Worm (Caenorhabditis elegans) whole organism, late embryonic: Measurements from ENCODE around the gene vpat-1.

Source experiments
- C38D4.7 ChIP-seq: fragments of 200-800 bp; sonication (Bioruptor generic); optimal IDR thresholded peaks from 2 replicates; lab custom pipeline; 2018; ENCODE audit warnings: mild to moderate bottlenecking, missing genetic modification characterization, moderate library complexity, missing compliant biosample characterization
- K02D7.2 ChIP-seq: sonication (generic microtip); optimal IDR thresholded peaks from 2 replicates; lab custom pipeline; 2017; ENCODE audit warnings: mild to moderate bottlenecking, missing genetic modification characterization, missing compliant biosample characterization
- K09A11.1 ChIP-seq: sonication (generic microtip); optimal IDR thresholded peaks from 2 replicates; lab custom pipeline; 2017; ENCODE audit warnings: antibody characterized with exemption, mild to moderate bottlenecking, missing genetic modification characterization, missing compliant biosample characterization; ENCODE audit not compliant: insufficient read depth
- T23F11.4 ChIP-seq: fragments of 200-800 bp; sonication (Bioruptor generic); optimal IDR thresholded peaks from 2 replicates; lab custom pipeline; 2018; ENCODE audit warnings: mild to moderate bottlenecking, missing genetic modification characterization, missing compliant biosample characterization
- ahr-1 ChIP-seq: sonication (generic microtip); optimal IDR thresholded peaks from 2 replicates; lab custom pipeline; 2016; ENCODE audit warnings: missing genetic modification characterization, missing compliant biosample characterization
- ama-1 ChIP-seq: fragments of 150-350 bp; optimal IDR thresholded peaks from 2 replicates; lab custom pipeline; 2014
- ceh-14 ChIP-seq: sonication (generic microtip); optimal IDR thresholded peaks from 2 replicates; lab custom pipeline; 2016; ENCODE audit warnings: missing genotype, missing genetic modification characterization, missing compliant biosample characterization
- ceh-19 ChIP-seq: fragments of 200-800 bp; sonication (Bioruptor generic); optimal IDR thresholded peaks from 2 replicates; lab custom pipeline; 2018; ENCODE audit warnings: mild to moderate bottlenecking, missing genetic modification characterization, missing compliant biosample characterization
- ceh-2 ChIP-seq: sonication (generic microtip); optimal IDR thresholded peaks from 2 replicates; lab custom pipeline; 2016; ENCODE audit warnings: missing genotype, missing genetic modification characterization, missing compliant biosample characterization
- ceh-24 ChIP-seq: sonication (generic microtip); optimal IDR thresholded peaks from 2 replicates; lab custom pipeline; 2016; ENCODE audit warnings: mild to moderate bottlenecking, missing genetic modification characterization, missing compliant biosample characterization
- ceh-30 ChIP-seq: fragments of 150-350 bp; optimal IDR thresholded peaks from 2 replicates; lab custom pipeline; 2014; ENCODE audit warnings: missing biosample characterization, missing genetic modification characterization
- ceh-31 ChIP-seq: sonication (generic microtip); optimal IDR thresholded peaks from 2 replicates; lab custom pipeline; 2016; ENCODE audit warnings: missing genetic modification characterization, missing compliant biosample characterization
- che-1 ChIP-seq: sonication (generic microtip); optimal IDR thresholded peaks from 2 replicates; lab custom pipeline; 2016; ENCODE audit warnings: mild to moderate bottlenecking, missing genetic modification characterization, missing compliant biosample characterization
- elt-2 ChIP-seq: sonication (generic microtip); optimal IDR thresholded peaks from 2 replicates; lab custom pipeline; 2016; ENCODE audit warnings: missing genetic modification reagents, missing genetic modification characterization, missing compliant biosample characterization
- elt-4 ChIP-seq: sonication (generic microtip); optimal IDR thresholded peaks from 2 replicates; lab custom pipeline; 2016; ENCODE audit warnings: missing genetic modification characterization, missing compliant biosample characterization
- gmeb-2 ChIP-seq: sonication (generic microtip); optimal IDR thresholded peaks from 2 replicates; lab custom pipeline; 2016; ENCODE audit warnings: missing genetic modification characterization, inconsistent platforms, missing compliant biosample characterization
- hlh-15 ChIP-seq: sonication (generic microtip); optimal IDR thresholded peaks from 2 replicates; lab custom pipeline; 2016; ENCODE audit warnings: missing genetic modification characterization, missing compliant biosample characterization
- hlh-6 ChIP-seq: sonication (generic microtip); optimal IDR thresholded peaks from 2 replicates; lab custom pipeline; 2016; ENCODE audit warnings: missing genotype, missing genetic modification characterization, missing compliant biosample characterization
- lim-6 ChIP-seq: sonication (generic microtip); optimal IDR thresholded peaks from 2 replicates; lab custom pipeline; 2016; ENCODE audit warnings: missing genetic modification characterization, missing compliant biosample characterization
- lin-11 ChIP-seq: fragments of 200-800 bp; sonication (Bioruptor generic); optimal IDR thresholded peaks from 2 replicates; lab custom pipeline; 2018; ENCODE audit warnings: mild to moderate bottlenecking, missing genetic modification characterization, missing compliant biosample characterization
- madf-2 ChIP-seq: sonication (generic microtip); optimal IDR thresholded peaks from 2 replicates; lab custom pipeline; 2017; ENCODE audit warnings: missing genetic modification characterization, missing compliant biosample characterization
- mec-3 ChIP-seq: sonication (generic microtip); optimal IDR thresholded peaks from 2 replicates; lab custom pipeline; 2016; ENCODE audit warnings: borderline replicate concordance, missing genetic modification characterization, missing compliant biosample characterization
- nhr-11 ChIP-seq: fragments of 150-350 bp; optimal IDR thresholded peaks from 2 replicates; lab custom pipeline; 2014; ENCODE audit warnings: missing biosample characterization, missing genetic modification characterization
- odd-2 ChIP-seq: sonication (generic microtip); optimal IDR thresholded peaks from 2 replicates; lab custom pipeline; 2017; ENCODE audit warnings: antibody characterized with exemption, mild to moderate bottlenecking, missing genetic modification characterization, missing compliant biosample characterization
- pqm-1 ChIP-seq: sonication (generic microtip); optimal IDR thresholded peaks from 2 replicates; lab custom pipeline; 2016; ENCODE audit warnings: missing genetic modification characterization, missing compliant biosample characterization
- ref-2 ChIP-seq: sonication (generic microtip); optimal IDR thresholded peaks from 2 replicates; lab custom pipeline; 2016; ENCODE audit warnings: missing genetic modification characterization, missing compliant biosample characterization
- rnt-1 ChIP-seq: sonication (generic microtip); optimal IDR thresholded peaks from 2 replicates; lab custom pipeline; 2016; ENCODE audit warnings: missing genetic modification characterization, missing compliant biosample characterization
- sdc-2 ChIP-seq: sonication (generic microtip); optimal IDR thresholded peaks from 2 replicates; lab custom pipeline; 2016; ENCODE audit warnings: missing genotype, missing genetic modification characterization, missing compliant biosample characterization
- syd-9 ChIP-seq: sonication (generic microtip); optimal IDR thresholded peaks from 2 replicates; lab custom pipeline; 2016; ENCODE audit warnings: mild to moderate bottlenecking, missing genetic modification characterization, moderate library complexity, missing compliant biosample characterization
- tbx-7 ChIP-seq: sonication (generic microtip); optimal IDR thresholded peaks from 2 replicates; lab custom pipeline; 2016; ENCODE audit warnings: missing genotype, missing genetic modification characterization, missing compliant biosample characterization
- ttx-3 ChIP-seq: sonication (generic microtip); optimal IDR thresholded peaks from 2 replicates; lab custom pipeline; 2016; ENCODE audit warnings: missing genetic modification reagents, missing genetic modification characterization, missing compliant biosample characterization
- unc-3 ChIP-seq, 2 experiments: fragments of 200-800 bp in 1 of 2; sonication (Bioruptor generic) in 1 of 2; sonication (generic microtip) in 1 of 2; conservative IDR thresholded peaks in 1 of 2; optimal IDR thresholded peaks in 1 of 2; 2 replicates each; pipeline versions ENCODE4 v1.3.6 to Lab custom; 2016 to 2022; ENCODE audit warnings: missing compliant biosample characterization in 2 of 2, missing genetic modification characterization in 2 of 2, missing genetic modification reagents in 1 of 2
- unc-42 ChIP-seq: sonication (generic microtip); optimal IDR thresholded peaks from 2 replicates; lab custom pipeline; 2016; ENCODE audit warnings: missing genotype, missing genetic modification characterization, missing compliant biosample characterization
- unc-55 ChIP-seq: sonication (generic microtip); optimal IDR thresholded peaks from 2 replicates; lab custom pipeline; 2017; ENCODE audit warnings: missing biosample characterization, missing genetic modification reagents, missing genetic modification characterization
- ztf-16 ChIP-seq: sonication (generic microtip); optimal IDR thresholded peaks from 2 replicates; lab custom pipeline; 2017; ENCODE audit warnings: missing genetic modification characterization, missing compliant biosample characterization

Gene vpat-1

ce11 chrX:1064064-1064463 lies 18.1 kb upstream of the vpat-1 start (continued):
- TF ChIP-seq madf-2 (tag; lab: Kevin White, UChicago) (no peak), hlh-15 (tag; lab: Kevin White, UChicago) (no peak), ama-1 (lab: Kevin White, UChicago) (no peak), sdc-2 (tag; lab: Kevin White, UChicago) (peak; percentile 60), C38D4.7 (no peak), unc-3 (GFP tag; conservative IDR thresholded peaks at IDR 0.05; lab: Robert Waterston, UW) (0 out of 2 replicates have a peak, but pooled peaks have one; percentile 5), unc-3 (tag; optimal IDR thresholded peaks at IDR 0.05; lab: Kevin White, UChicago) (peak; percentile 61), syd-9 (peak; percentile 55), mec-3 (no peak), ceh-19 (peak; percentile 6), pqm-1 (tag; lab: Kevin White, UChicago) (no peak), che-1 (no peak), T23F11.4 (no peak), nhr-11 (no peak), ceh-24 (tag; lab: Kevin White, UChicago) (no peak), unc-42 (tag; lab: Kevin White, UChicago) (peak; percentile 84)
- TF ChIP-seq, all 69 proteins: peak for 20

ce11 chrX:1062403-1063073 lies 16.5 kb upstream of the vpat-1 start, which contains the start of gene unc-1:
Gene unc-1 (minus strand): TSS chrX:1062453.
- no peak for TF ChIP-seq che-1
- TF ChIP-seq ref-2 (tag; lab: Kevin White, UChicago) = peak; percentile 14
- no peak for TF ChIP-seq hlh-15 (tag; lab: Kevin White, UChicago)
- TF ChIP-seq hlh-6 (tag; lab: Kevin White, UChicago) = no peak
- TF ChIP-seq elt-4 = no peak
- TF ChIP-seq ttx-3 (tag; lab: Kevin White, UChicago) = no peak
- TF ChIP-seq rnt-1 = no peak
- TF ChIP-seq ceh-2 = no peak
- peak; percentile 94 for TF ChIP-seq unc-42 (tag; lab: Kevin White, UChicago)
- no peak for TF ChIP-seq lin-11 (tag; lab: Kevin White, UChicago)
- TF ChIP-seq ceh-31 (tag; lab: Kevin White, UChicago) = peak; percentile 43
- TF ChIP-seq ahr-1 (tag; lab: Kevin White, UChicago) = no peak
- peak; percentile 20 for TF ChIP-seq ceh-14 (tag; lab: Kevin White, UChicago)
- TF ChIP-seq lim-6 = no peak

DNA sequence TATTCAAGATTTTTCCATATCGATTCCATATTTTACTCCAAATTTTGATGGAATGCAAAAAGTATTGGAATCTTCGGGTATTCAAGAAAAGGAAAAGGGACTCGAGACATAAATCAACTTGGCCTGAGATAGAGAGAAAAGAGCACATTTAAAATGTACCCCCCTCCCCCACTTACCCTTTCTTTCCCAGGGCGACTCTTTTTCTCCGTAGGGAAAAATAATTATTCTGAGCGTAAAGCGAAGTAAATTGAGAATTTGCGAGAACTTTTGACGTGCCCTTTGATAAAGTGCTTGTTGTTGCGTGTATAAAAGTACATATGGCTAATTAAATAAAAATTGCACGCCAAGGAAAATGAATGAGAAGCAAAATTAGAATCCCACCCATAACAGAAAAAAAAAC lies 14.7 kb upstream of the vpat-1 start:
- TF ChIP-seq ttx-3 (tag; lab: Kevin White, UChicago) = no peak
- no peak for TF ChIP-seq che-1
- TF ChIP-seq tbx-7 = no peak
- no peak for TF ChIP-seq gmeb-2 (tag; lab: Kevin White, UChicago)
- no peak for TF ChIP-seq odd-2 (tag; lab: Kevin White, UChicago)
- TF ChIP-seq elt-2 (tag; lab: Kevin White, UChicago) = no peak
- no peak for TF ChIP-seq K09A11.1 (tag; lab: Kevin White, UChicago)
- no peak for TF ChIP-seq hlh-6 (tag; lab: Kevin White, UChicago)
- no peak for TF ChIP-seq K02D7.2 (tag; lab: Kevin White, UChicago)
- no peak for TF ChIP-seq mec-3
- TF ChIP-seq unc-42 (tag; lab: Kevin White, UChicago) = peak; percentile 55
- TF ChIP-seq ceh-14 (tag; lab: Kevin White, UChicago) = peak; percentile 64
- peak; percentile 15 for TF ChIP-seq unc-55
- no peak for TF ChIP-seq lin-11 (tag; lab: Kevin White, UChicago)

DNA sequence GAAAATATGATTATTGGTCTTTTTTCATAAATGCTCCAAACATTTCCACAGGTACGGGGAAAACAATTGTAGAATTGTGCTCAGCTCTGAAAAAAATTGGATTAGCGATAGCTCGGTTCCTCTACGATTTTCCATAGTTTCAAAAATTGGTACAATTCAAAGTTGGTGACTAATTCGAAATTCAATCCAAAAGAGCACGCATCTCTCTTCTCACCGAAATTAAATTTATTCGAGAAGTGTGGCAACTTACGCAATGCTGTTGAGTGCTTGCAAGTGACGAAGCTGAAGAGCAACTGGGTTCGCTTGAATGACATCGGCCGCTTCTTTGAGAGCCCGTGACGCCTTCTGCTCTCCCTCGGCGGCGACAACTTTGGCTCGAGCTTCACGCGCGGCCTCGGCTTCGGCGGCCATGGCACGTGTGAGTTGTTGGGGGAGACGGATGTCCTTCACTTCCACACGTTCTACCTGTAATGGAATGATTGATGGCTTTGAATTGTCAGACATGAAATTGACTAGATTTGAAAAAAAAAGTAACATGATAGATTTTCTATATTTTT lies 11.9 kb upstream of the vpat-1 start:
- TF ChIP-seq ceh-30 (no peak), lim-6 (peak; percentile 31), ceh-31 (tag; lab: Kevin White, UChicago) (peak; percentile 27), ztf-16 (tag; lab: Kevin White, UChicago) (no peak), unc-42 (tag; lab: Kevin White, UChicago) (peak; percentile 90)
